Fruit fly (Drosophila melanogaster) whole organism, prepupa: ENCODE results near the gene CG5946.

ENCODE experiments used
- CG16779 ChIP-seq: fragments of 200-800 bp; sonication (Bioruptor generic); optimal IDR thresholded peaks from 3 replicates; lab custom pipeline; 2017; ENCODE audit warnings: missing biosample characterization, mild to moderate bottlenecking, missing genetic modification characterization
- CG6854 ChIP-seq: fragments of 200-800 bp; sonication (Bioruptor generic); optimal IDR thresholded peaks from 2 replicates; lab custom pipeline; 2017; ENCODE audit warnings: missing biosample characterization, mild to moderate bottlenecking, missing genetic modification characterization
- CG7368 ChIP-seq: fragments of 200-800 bp; sonication (Bioruptor generic); optimal IDR thresholded peaks from 3 replicates; lab custom pipeline; 2016; ENCODE audit warnings: missing biosample characterization, missing genetic modification characterization
- vri ChIP-seq: fragments of 200-800 bp; sonication (Bioruptor generic); optimal IDR thresholded peaks from 3 replicates; lab custom pipeline; 2016; ENCODE audit warnings: missing biosample characterization, mild to moderate bottlenecking, missing genetic modification characterization

The CG5946 gene

DNA sequence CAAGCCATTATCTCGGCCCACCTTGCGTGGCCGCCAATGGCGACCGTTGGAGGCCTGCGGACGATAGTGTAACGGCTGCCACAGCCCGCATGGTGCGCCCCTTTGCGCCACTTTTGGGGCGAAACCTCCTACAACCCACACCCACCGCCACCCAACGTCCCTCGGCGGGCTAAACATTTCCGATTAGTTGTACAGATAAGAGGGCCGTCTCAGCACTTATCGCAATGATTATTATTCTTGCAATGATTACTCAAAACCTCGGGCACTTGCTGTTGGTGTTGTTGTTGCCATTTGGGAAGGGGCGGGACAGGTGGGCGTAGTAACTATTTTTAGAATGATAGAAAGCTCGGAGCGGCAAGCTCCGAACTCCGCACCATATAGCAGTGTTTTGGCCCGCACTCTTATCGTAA lies 49.5 kb downstream of the CG5946 start:
- no peak for TF ChIP-seq CG7368 (GFP tag; lab: Kevin White, UChicago)
- TF ChIP-seq vri: peak; percentile 77

DNA sequence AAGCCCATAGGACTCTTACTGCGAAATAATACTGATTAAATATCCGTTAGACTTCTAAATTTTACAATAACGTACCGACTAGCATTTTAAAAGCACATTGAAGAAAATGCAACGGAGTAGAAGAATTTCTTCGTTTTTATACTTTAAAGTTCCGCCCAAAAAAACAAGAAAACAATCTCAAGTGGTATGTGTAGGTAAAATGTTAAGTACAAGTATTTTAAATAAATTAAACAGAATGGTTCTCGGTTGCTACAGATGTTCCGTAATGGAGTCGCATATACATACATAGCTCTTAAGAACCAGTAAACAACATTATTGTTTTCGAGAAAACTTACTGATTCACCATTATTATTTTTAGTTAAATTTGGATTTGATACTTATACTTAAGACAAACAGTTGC lies 50.0 kb downstream of the CG5946 start, which contains the start of gene Muc68D:
Gene Muc68D (minus strand): TSS at position 101 of the 400 bp plus-strand sequence.
- no peak for TF ChIP-seq CG16779 (tag; lab: Kevin White, UChicago)
- TF ChIP-seq CG6854 (GFP tag; lab: Kevin White, UChicago): no peak
